Fruit fly (Drosophila melanogaster) whole organism, prepupa: ENCODE data around the gene CG3552.

ENCODE experiments used
- CG10631 ChIP-seq: fragments of 200-800 bp; sonication (Bioruptor generic); optimal IDR thresholded peaks from 2 replicates; lab custom pipeline; 2016; ENCODE audit warnings: missing biosample characterization, missing genetic modification characterization
- CG32006 ChIP-seq: fragments of 200-800 bp; sonication (Bioruptor generic); optimal IDR thresholded peaks from 3 replicates; lab custom pipeline; 2017; ENCODE audit warnings: missing biosample characterization, mild to moderate bottlenecking, missing genetic modification characterization
- CG6276 ChIP-seq: fragments of 200-800 bp; sonication (Bioruptor generic); optimal IDR thresholded peaks from 2 replicates; lab custom pipeline; 2017; ENCODE audit warnings: missing biosample characterization, mild to moderate bottlenecking, missing genetic modification characterization
- Eip75B ChIP-seq: fragments of 200-800 bp; sonication (Bioruptor generic); optimal IDR thresholded peaks from 3 replicates; lab custom pipeline; 2016; ENCODE audit warnings: missing biosample characterization, missing genetic modification characterization
- Gug ChIP-seq: fragments of 200-800 bp; sonication (Bioruptor generic); IDR thresholded peaks from 2 replicates; pipeline ENCODE4 v1.3.6; 2022; ENCODE audit warnings: missing biosample characterization, missing genetic modification characterization
- Hr39 ChIP-seq: fragments of 200-800 bp; sonication (Bioruptor generic); optimal IDR thresholded peaks from 2 replicates; lab custom pipeline; 2016; ENCODE audit warnings: missing biosample characterization, missing genetic modification characterization
- cyc ChIP-seq: fragments of 200-800 bp; sonication (Bioruptor generic); optimal IDR thresholded peaks from 3 replicates; lab custom pipeline; 2016; ENCODE audit warnings: missing biosample characterization, missing genetic modification characterization
- vri ChIP-seq: fragments of 200-800 bp; sonication (Bioruptor generic); optimal IDR thresholded peaks from 3 replicates; lab custom pipeline; 2016; ENCODE audit warnings: missing biosample characterization, mild to moderate bottlenecking, missing genetic modification characterization

dm6 chr3L:9438858-9439257, 17.3 kb upstream of the CG3552 start:
- TF ChIP-seq cyc, result no peak
- no peak for TF ChIP-seq Eip75B (GFP tag; lab: Kevin White, UChicago)
- TF ChIP-seq CG32006, result no peak
- no peak for TF ChIP-seq vri (GFP tag; lab: Kevin White, UChicago)
- TF ChIP-seq Hr39, result no peak
- TF ChIP-seq CG10631 (GFP tag; lab: Kevin White, UChicago), result no peak
- TF ChIP-seq Gug, result no peak
- no peak for TF ChIP-seq CG6276
